Worm (Caenorhabditis elegans) whole organism, dauer: ENCODE measurements around the gene F40G12.11.
"Not testable (repeated sequence)": the region's sequence is repeated elsewhere in the genome, so short reads cannot be mapped to it uniquely, and the experiment has no call there.

Source experiments
- unc-62 ChIP-seq: sonication (generic microtip); optimal IDR thresholded peaks from 2 replicates; lab custom pipeline; 2017; ENCODE audit warnings: missing biosample characterization, missing genetic modification reagents, missing genetic modification characterization

Gene F40G12.11

DNA sequence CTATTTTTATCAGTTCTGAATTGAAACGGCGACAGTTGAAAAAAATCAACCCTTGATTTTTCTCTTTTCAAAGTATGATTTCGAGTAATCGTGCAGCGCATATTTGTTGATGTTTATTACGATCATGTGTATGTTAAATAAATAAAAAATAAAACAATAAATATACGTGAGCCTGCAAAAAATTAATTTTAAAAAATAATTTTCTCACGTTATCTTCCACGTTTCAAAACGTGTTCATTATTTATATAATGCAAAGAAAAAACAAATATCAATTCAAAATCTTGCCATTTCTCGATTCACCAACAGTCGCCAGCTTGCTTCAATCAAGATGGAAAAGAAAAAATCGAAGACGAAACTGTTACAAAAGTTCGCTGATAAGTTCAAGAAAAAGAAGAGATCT, 2.7 kb upstream of the F40G12.11 start, which contains the start of gene F40G12.10:
Gene F40G12.10, plus strand, starts transcription at position 301 of the 400 bp plus-strand sequence.
- TF ChIP-seq unc-62, result no peak

DNA sequence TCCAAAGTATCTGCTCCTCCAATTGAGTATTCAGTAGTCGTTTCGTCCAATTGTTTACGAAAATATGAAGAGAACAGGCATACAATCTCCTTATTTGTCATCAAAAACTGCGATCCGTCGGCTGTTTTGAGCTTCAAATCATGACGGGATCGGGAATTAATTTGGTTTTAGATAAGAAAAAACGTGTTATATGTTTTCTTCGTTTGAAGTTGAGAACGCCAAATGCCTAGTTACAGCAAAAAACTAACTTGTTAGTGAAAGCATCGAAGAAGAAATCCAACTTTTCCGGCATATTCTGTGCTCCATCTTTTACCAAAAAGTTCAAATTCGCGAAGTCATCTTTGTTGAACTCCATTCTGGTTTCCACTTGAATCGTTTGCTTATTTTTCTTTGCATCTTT, 3.4 kb downstream of the F40G12.11 start, which contains the start of gene F14D7.1:
Gene F14D7.1, minus strand, starts transcription at position 101 of the 400 bp plus-strand sequence.
- TF ChIP-seq unc-62, result no peak

DNA sequence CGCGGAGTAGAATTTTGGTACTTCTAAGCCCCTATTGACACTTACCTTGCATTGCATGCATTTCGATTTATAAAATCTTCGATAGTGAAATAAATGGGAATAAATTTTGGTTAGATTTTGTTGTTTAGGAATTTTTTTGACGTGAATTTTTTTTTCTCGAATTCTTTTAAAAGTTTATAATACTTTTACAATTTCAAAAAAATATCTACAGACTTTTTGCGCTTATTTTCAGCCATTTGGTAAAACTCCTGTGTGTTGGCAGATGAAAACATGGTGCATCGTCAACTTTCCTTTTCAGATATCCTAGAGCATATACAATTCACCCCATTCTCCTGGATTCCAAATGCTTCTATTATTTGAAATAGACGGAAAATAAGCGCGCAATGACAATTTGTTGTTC, 4.7 kb downstream of the F40G12.11 start, which contains the start of gene F14D7.18:
Gene F14D7.18, minus strand, starts transcription at position 101 of the 400 bp plus-strand sequence.
- no peak for TF ChIP-seq unc-62

DNA sequence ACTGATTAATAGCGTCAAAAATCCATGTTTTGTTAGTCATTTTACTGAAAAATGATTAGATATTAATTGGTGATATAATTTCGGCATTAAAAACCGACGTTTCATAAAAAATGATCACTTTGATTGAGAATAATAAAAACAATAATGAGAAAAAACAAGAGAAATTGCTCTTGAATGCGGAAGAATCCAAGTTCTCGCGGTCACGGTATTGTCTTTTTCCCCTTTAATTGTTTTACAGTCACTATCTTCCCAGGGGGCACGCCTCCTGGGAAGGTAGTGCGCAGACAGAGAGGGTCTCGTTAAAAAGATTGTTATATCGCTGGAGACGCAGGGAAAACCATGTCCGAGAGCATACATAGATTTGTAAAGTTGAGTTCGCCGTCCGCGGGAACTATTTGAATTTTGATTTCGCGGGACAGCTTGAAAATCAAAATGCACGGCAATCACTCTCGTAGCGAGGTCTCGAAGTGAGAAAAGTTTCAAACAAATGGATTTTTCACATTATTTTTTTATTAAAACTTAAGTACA, 7.8 kb downstream of the F40G12.11 start, which contains the start of gene F14D7.2:
Gene F14D7.2, minus strand, starts transcription at position 51 of the 528 bp plus-strand sequence.
- no peak for TF ChIP-seq unc-62

DNA sequence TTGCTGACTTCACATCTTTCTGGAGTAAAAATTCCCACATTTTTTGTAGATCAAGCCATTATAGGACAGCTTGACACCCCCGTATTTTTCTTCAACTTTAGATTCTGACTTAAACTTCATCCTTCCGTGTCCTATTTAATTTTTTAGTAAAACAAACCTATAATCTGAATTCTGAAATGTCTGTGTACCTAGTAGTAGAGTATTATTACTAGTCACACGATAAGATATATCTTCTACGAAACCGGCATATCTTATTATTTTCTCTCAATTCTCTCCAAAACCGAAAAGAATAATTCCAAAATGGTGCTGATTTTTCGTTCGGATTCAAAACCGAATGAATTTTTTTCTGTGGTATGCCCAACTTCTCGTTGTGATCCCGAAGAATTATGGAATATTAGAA, 8.4 kb downstream of the F40G12.11 start, which contains the start of gene F14D7.9:
Gene F14D7.9, plus strand, starts transcription at position 301 of the 400 bp plus-strand sequence.
- no peak for TF ChIP-seq unc-62

DNA sequence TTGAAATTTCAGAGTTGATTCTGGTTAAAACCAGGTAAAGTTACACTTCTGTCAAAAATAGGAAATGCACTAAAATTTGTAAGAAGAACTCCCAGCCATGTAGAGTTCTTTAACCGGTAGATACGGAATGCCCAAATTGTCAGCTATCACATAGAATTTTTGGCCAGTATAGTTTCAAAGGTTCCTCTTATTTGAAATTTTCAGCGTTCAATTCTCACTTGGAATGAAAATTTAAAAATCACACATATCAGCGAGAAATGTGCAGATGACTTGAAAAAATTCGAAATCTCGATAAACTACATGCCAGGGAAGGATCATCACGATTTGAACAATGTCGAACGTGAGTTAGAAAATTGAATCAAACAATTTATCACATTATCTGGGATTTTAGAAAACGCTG, 10.5 kb downstream of the F40G12.11 start, which contains the start of gene F14D7.3:
Gene F14D7.3, plus strand, starts transcription at position 301 of the 400 bp plus-strand sequence.
- no peak for TF ChIP-seq unc-62

DNA sequence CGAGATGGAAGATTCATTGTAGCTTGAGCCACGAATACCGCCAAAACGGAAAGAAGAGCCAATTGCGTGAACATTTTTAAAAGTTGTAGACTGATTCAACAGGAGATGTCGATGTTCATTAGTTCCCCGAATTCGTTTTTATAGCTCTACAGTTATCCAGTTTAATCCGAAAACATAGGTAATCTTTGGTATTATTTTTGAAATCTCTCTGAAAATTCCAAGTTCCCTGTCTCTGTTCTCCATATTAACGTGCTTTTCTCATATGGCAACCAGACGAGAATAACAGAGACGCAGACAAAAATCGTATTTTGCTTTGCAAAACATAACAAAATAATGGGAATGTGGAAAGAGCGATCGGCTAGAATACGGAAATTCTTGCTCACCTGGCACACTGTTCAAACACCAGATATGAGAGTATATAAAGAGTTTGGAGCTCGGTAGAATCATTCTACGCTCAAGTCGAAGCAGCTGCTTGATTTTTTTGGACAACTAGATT, 13.6 kb downstream of the F40G12.11 start, which contains the start of the genes spig-3 and F14D7.12:
Gene spig-3, minus strand, starts transcription at position 101 of the 496 bp plus-strand sequence.
Gene F14D7.12, plus strand, starts transcription at position 446 of the 496 bp plus-strand sequence.
- TF ChIP-seq unc-62, result no peak

DNA sequence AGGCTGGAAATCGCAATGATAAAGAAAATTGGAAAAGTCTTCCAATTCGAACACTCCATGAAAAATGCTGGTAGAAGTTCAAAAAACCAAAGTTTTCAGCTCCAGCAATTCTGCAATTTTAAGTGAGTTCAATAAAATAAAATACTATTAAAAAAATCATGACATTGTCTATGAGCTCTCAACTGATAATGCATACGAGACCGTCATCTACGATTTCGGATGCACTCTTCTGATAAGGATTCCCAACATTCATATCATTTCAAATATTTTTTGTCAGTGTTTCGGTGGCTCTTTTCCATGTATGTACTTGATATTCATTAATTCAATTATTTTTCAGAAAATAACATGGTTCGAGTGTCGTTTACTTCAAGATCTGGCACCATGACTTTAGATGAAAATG, 15.1 kb downstream of the F40G12.11 start, which contains the start of gene F14D7.6:
Gene F14D7.6, plus strand, starts transcription at position 338 of the 400 bp plus-strand sequence.
- no peak for TF ChIP-seq unc-62

DNA sequence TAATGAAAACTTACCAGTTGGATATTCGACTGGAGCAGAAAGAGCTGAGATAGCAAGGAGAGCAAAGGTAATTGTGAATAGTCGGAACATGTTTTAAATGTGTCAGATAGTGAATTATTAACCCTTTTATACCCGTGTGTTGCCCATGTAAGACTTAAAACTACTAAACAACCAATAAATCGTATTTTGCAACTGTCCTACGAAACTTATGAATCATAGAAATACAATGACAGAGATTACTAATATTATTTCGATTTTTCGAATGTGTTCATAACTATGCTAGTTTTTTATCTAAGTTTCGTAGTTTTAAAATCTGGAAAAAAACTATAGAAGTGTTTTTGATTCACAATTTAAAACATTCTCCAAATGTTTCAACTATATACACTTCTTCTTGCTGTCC, 20.8 kb downstream of the F40G12.11 start, which contains the start of gene spig-4:
Gene spig-4, minus strand, starts transcription at position 101 of the 400 bp plus-strand sequence.
- not testable (repeated sequence) for TF ChIP-seq unc-62

DNA sequence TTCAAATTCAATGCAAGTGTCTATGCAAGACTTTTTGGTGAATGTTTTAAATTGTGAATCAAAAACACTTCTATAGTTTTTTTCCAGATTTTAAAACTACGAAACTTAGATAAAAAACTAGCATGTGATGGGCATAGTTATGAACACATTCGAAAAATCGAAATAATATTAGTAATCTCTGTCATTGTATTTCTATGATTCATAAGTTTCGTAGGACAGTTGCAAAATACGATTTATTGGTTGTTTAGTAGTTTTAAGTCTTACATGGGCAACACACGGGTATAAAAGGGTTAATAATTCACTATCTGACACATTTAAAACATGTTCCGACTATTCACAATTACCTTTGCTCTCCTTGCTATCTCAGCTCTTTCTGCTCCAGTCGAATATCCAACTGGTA, 22.2 kb downstream of the F40G12.11 start, which contains the start of gene spig-5:
Gene spig-5, plus strand, starts transcription at position 301 of the 400 bp plus-strand sequence.
- not testable (repeated sequence) for TF ChIP-seq unc-62

DNA sequence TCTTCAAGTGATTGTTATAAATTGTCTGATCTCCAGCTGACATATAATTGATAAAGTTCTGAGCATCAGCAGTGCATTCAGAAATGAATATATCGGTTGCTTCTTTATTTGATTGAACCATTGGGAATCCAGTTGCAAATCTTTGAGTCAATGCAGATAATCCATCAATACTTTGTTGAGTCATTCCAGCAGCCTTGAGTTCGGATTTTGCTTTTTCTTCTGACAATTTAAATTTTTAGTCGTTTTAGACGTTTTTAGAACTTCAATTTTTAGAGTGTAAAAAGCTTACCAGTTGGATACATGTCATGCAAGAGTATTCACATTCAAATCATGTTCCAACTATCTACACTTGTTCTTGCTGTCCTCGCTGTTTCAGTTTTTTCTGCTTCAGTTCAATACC, 23.7 kb downstream of the F40G12.11 start, which contains the start of gene F14D7.14:
Gene F14D7.14, plus strand, starts transcription at position 301 of the 400 bp plus-strand sequence.
- not testable (repeated sequence) for TF ChIP-seq unc-62

DNA sequence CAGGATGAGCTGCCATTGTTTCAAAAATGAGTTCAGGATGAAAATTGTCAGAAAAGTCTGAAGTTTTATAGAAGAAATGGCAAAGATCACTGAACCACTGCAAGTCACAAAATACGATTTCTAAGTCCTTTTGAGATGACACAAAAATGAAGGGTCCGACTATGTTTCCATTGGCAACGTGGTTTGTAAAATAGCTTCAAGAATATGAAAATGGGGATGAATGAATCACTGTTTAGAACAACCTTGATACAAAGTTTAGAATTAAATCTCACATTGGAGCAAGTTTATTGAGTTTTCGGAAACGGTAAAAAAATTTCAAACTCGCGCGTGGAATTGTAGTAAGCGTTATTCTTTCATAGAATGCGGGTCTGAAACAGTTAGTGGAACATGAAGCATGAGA, 25.1 kb downstream of the F40G12.11 start, which contains the start of gene ddn-3:
Gene ddn-3, minus strand, starts transcription at position 101 of the 400 bp plus-strand sequence.
- no peak for TF ChIP-seq unc-62

DNA sequence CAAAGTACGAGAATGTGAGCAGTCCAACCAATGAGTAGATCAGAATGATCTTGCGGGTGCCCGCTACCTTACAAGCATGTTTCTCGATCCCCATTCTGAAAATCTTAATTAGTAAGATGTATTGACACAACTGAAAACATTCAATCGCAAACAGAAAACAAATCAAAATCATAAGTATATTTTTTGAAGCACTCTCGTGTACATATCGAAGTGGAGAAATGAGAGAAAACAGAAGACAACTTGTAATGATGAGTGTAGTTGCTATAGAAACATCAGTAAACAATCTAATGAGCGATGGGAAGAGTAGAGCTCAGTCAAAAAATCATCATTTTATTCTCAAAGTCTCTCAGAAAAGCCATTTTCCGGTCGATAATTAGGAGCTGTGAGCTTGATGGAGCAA, 26.7 kb downstream of the F40G12.11 start, which contains the start of gene F14D7.8:
Gene F14D7.8, minus strand, starts transcription at position 101 of the 400 bp plus-strand sequence.
- no peak for TF ChIP-seq unc-62

DNA sequence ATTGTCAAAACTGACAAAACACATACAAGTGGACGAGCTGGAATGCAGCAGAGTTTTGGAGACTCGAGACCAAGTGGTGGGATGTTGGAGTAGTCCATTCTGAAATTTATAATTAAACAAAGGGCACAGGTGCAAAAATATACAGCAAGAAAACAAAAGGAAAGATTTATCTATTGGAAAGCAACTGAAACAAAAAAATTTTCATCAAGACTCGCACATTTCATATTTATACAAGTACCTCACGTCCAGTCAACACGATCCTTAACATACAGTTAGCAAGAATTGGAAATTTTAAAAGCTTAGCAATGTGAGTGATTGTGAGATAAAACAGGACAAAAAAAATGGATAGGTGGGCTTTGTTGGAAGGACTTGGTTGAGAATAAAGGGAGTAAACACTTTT, 28.3 kb downstream of the F40G12.11 start, which contains the start of gene F47B8.1:
Gene F47B8.1, minus strand, starts transcription at position 101 of the 400 bp plus-strand sequence.
- TF ChIP-seq unc-62, result no peak

DNA sequence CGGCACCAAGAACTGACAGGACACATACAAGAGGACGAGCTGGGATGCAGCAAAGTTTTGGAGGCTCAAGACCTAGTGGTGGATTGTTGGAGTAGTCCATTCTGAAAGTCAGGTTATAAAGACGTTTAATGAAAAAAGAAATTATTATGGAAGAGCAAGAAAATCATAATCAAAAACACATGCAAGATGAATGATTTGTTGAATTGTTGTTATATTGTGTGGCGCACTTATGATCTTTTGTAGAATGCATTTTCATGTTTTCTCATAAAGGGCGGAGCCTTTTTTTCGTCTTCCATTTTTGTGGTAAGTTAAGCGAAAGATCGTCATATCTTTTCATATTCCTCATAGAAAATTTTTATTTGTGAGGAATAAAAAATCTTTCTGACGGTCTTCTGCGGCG, 30.6 kb downstream of the F40G12.11 start, which contains the start of gene F47B8.2:
Gene F47B8.2, minus strand, starts transcription at position 101 of the 400 bp plus-strand sequence.
- no peak for TF ChIP-seq unc-62

DNA sequence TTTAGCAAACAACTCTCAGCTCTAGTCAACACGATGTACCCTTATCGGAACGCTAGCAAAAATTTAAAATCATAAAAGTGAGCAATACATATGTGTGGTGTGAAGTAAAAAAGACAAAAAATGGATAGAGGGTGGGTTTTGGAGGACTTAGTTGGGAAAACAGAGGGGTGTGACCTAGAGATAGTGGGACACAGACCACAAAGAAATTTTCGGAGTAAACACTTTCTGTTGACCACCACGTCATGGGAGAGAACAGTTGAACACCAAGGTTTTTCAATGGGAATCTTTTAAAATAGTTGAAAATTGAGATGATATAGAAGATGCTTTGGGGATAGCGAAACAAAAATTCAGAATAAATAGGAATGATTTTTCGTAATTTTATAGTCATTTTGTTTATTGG, 31.2 kb downstream of the F40G12.11 start:
- no peak for TF ChIP-seq unc-62

DNA sequence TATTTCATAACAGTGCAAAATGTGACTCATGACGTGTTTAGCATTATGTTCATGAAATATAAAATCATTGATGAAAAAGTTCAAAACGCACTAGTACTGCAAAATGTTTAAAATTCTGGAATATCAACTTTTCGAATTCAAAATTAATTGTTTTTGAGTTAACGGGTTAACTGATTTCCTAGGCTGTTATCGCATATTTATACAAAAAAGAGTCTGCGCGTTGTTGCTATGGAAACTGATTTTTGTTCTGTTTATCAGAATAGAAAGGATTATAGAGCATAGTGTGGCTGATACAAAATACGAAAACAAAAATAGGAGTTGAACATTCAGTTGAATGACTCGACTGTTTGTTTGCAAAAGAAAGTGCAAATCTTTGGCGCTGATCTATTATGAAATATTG, 31.6 kb downstream of the F40G12.11 start:
- TF ChIP-seq unc-62, result no peak
